Fruit fly (Drosophila melanogaster): ENCODE results near the gene Cyp313a5.

DNA sequence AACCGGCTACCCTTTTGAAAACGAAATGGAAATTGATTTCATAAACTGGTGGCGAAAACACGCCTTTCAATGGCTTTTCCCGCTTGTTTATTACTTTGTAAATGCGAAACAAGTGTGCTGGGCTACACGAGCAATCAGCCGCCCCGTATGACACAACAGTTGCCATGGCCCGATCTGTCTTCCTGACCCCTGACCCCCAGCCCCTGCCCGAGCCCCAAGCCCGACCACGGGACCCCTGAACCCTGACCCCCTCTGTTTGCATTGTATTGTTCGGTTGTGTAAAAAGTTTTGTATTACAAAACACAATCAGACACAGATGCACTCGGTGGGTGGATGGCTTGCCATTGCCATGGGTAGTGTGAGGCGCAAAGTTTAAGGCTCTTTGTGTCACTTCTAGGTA, 48.9 kb downstream of the Cyp313a5 start:
- TF ChIP-seq CG16779 (tag; optimal IDR thresholded peaks at IDR 0.05), result no peak
- no peak for TF ChIP-seq Eip75B (GFP tag; optimal IDR thresholded peaks at IDR 0.05)
- TF ChIP-seq CG8119 (GFP tag; IDR thresholded peaks at IDR 0.05), result no peak
- no peak for TF ChIP-seq Blimp-1 (GFP tag; optimal IDR thresholded peaks at IDR 0.05)
- TF ChIP-seq OdsH (GFP tag; optimal IDR thresholded peaks at IDR 0.05), result no peak
- TF ChIP-seq fkh (GFP tag; optimal IDR thresholded peaks at IDR 0.05), result no peak
- no peak for TF ChIP-seq CG10669 (GFP tag; optimal IDR thresholded peaks at IDR 0.05)
- TF ChIP-seq CG31627 (GFP tag; optimal IDR thresholded peaks at IDR 0.05), result no peak
- TF ChIP-seq CG7368 (GFP tag; optimal IDR thresholded peaks at IDR 0.05), result no peak
- no peak for TF ChIP-seq CG6276 (GFP tag; optimal IDR thresholded peaks at IDR 0.05)
- TF ChIP-seq CG10631 (GFP tag; optimal IDR thresholded peaks at IDR 0.05), result no peak
- no peak for TF ChIP-seq CG6808 (GFP tag; optimal IDR thresholded peaks at IDR 0.05)
- no peak for TF ChIP-seq topi (GFP tag; optimal IDR thresholded peaks at IDR 0.05)
- no peak for TF ChIP-seq Sox15 (GFP tag; optimal IDR thresholded peaks at IDR 0.05)
